Worm (Caenorhabditis elegans) whole organism, early embryonic: ENCODE results near the gene ttr-19.

Experiments used
- F13C5.2 ChIP-seq: sonication (generic microtip); optimal IDR thresholded peaks from 2 replicates; lab custom pipeline; 2017; ENCODE audit warnings: mild to moderate bottlenecking, missing genetic modification characterization, inconsistent platforms, missing compliant biosample characterization
- ceh-13 ChIP-seq: fragments of 200-800 bp; sonication (Bioruptor generic); optimal IDR thresholded peaks from 2 replicates; lab custom pipeline; 2018; ENCODE audit warnings: mild to moderate bottlenecking, missing genetic modification characterization, missing compliant biosample characterization
- hmbx-1 ChIP-seq: sonication (generic microtip); optimal IDR thresholded peaks from 2 replicates; lab custom pipeline; 2016; ENCODE audit warnings: mild to moderate bottlenecking, missing genetic modification characterization, missing compliant biosample characterization
- hnd-1 ChIP-seq: sonication (generic microtip); optimal IDR thresholded peaks from 2 replicates; lab custom pipeline; 2016; ENCODE audit warnings: missing genetic modification characterization, missing compliant biosample characterization

DNA sequence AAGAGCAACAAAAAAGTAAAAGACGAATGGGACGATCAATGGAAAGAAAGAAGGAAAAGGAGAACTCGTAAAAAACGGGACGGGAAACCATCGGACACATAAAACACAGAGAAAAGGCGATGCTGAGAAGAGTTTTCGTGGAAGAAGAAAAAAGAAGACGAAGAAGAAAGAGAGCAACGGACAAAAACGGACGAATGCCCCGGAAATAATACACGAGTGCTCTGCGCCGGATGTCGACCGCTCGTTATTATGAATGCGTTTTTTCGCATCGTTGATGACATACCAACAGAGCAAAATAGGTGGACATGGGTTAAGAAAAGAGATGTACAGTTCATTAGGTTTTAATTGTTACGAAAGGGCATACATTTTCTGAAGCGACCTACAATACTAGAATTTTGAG lies 48.4 kb upstream of the ttr-19 start, which contains the start of gene Y22F5A.11:
- TF ChIP-seq hmbx-1 (tag; lab: Kevin White, UChicago) (no peak), F13C5.2 (no peak), ceh-13 (GFP tag; lab: Kevin White, UChicago) (no peak), hnd-1 (no peak)
